Fruit fly (Drosophila melanogaster) whole organism, embryonic: ENCODE data around the gene CG13096.

ENCODE experiments used
- Adf1 ChIP-seq: fragments of 200-800 bp; sonication (Bioruptor generic); IDR thresholded peaks from 2 replicates; pipeline ENCODE4 v1.3.6; 2022; ENCODE audit warnings: missing biosample characterization, missing genetic modification characterization
- Asciz ChIP-seq: fragments of 200-800 bp; sonication (Bioruptor generic); optimal IDR thresholded peaks from 2 replicates; lab custom pipeline; 2017; ENCODE audit warnings: missing biosample characterization, mild to moderate bottlenecking, missing genetic modification characterization, missing genetic modification reagents
- Atf-2 ChIP-seq: fragments of 200-800 bp; sonication (Bioruptor generic); optimal IDR thresholded peaks from 2 replicates; lab custom pipeline; 2016; ENCODE audit warnings: missing biosample characterization, missing genetic modification characterization
- B-H2 ChIP-seq: fragments of 200-800 bp; sonication (Bioruptor generic); optimal IDR thresholded peaks from 2 replicates; lab custom pipeline; 2018; ENCODE audit warnings: missing biosample characterization, mild to moderate bottlenecking, missing genetic modification characterization
- Blimp-1 ChIP-seq: fragments of 200-800 bp; sonication (Bioruptor generic); optimal IDR thresholded peaks from 3 replicates; lab custom pipeline; 2018; ENCODE audit warnings: missing biosample characterization, missing genetic modification characterization, mild to moderate bottlenecking, moderate library complexity, missing genetic modification reagents
- CG10366 ChIP-seq: fragments of 200-800 bp; sonication (Bioruptor generic); IDR thresholded peaks from 2 replicates; pipeline ENCODE4 v1.3.6; 2022; ENCODE audit warnings: missing biosample characterization, missing genetic modification characterization
- CG10959 ChIP-seq: fragments of 200-800 bp; sonication (Bioruptor generic); IDR thresholded peaks from 2 replicates; pipeline ENCODE4 v1.3.6; 2022; ENCODE audit warnings: missing biosample characterization, missing genetic modification characterization
- CG11504 ChIP-seq: fragments of 200-800 bp; sonication (Bioruptor generic); optimal IDR thresholded peaks from 3 replicates; lab custom pipeline; 2019; ENCODE audit warnings: missing biosample characterization, mild to moderate bottlenecking, missing genetic modification characterization, moderate library complexity
- CG13624 ChIP-seq: fragments of 200-800 bp; sonication (Bioruptor generic); optimal IDR thresholded peaks from 2 replicates; lab custom pipeline; 2016; ENCODE audit warnings: missing biosample characterization, missing genetic modification characterization
- CG15696 ChIP-seq: fragments of 200-800 bp; sonication (Bioruptor generic); optimal IDR thresholded peaks from 2 replicates; lab custom pipeline; 2019; ENCODE audit warnings: missing biosample characterization, mild to moderate bottlenecking, missing genetic modification characterization, moderate library complexity
- CG17186 ChIP-seq: fragments of 200-800 bp; sonication (Bioruptor generic); optimal IDR thresholded peaks from 3 replicates; lab custom pipeline; 2017; ENCODE audit warnings: missing biosample characterization, missing genetic modification reagents, missing genetic modification characterization
- CG30431 ChIP-seq: fragments of 200-800 bp; sonication (Bioruptor generic); optimal IDR thresholded peaks from 2 replicates; lab custom pipeline; 2017; ENCODE audit warnings: missing biosample characterization, missing genetic modification characterization
- CG34224 ChIP-seq: fragments of 200-800 bp; sonication (Bioruptor generic); IDR thresholded peaks from 3 replicates; pipeline ENCODE4 v1.3.6; 2022; ENCODE audit warnings: missing biosample characterization, missing genetic modification characterization; ENCODE audit not compliant: partially characterized antibody
- CG4282 ChIP-seq: fragments of 200-800 bp; sonication (Bioruptor generic); optimal IDR thresholded peaks from 2 replicates; lab custom pipeline; 2016; ENCODE audit warnings: missing biosample characterization, missing genetic modification characterization
- CG4360 ChIP-seq: fragments of 200-800 bp; sonication (Bioruptor generic); IDR thresholded peaks from 2 replicates; pipeline ENCODE4 v1.3.6; 2022; ENCODE audit warnings: missing biosample characterization, missing genetic modification characterization
- CG4730 ChIP-seq: fragments of 200-800 bp; sonication (Bioruptor generic); IDR thresholded peaks from 2 replicates; pipeline ENCODE4 v1.3.6; 2022; ENCODE audit warnings: missing biosample characterization, missing genetic modification characterization
- CHES-1-like ChIP-seq: fragments of 200-800 bp; sonication (Bioruptor generic); optimal IDR thresholded peaks from 2 replicates; lab custom pipeline; 2016; ENCODE audit warnings: missing biosample characterization, missing genetic modification characterization
- Dip3 ChIP-seq: fragments of 200-800 bp; sonication (Bioruptor generic); optimal IDR thresholded peaks from 3 replicates; lab custom pipeline; 2016; ENCODE audit warnings: missing biosample characterization, missing genetic modification characterization
- HLHmδ ChIP-seq: fragments of 200-800 bp; sonication (Bioruptor generic); optimal IDR thresholded peaks from 2 replicates; lab custom pipeline; 2018; ENCODE audit warnings: missing biosample characterization, mild to moderate bottlenecking, missing genetic modification characterization, moderate library complexity
- Jarid2 ChIP-seq: fragments of 200-800 bp; sonication (Bioruptor generic); optimal IDR thresholded peaks from 3 replicates; lab custom pipeline; 2017; ENCODE audit warnings: mild to moderate bottlenecking, missing biosample characterization, missing genetic modification reagents, missing genetic modification characterization
- Myb ChIP-seq: fragments of 200-800 bp; sonication (Bioruptor generic); optimal IDR thresholded peaks from 2 replicates; lab custom pipeline; 2016; ENCODE audit warnings: missing biosample characterization, missing genetic modification characterization
- PHDP ChIP-seq: fragments of 200-800 bp; sonication (Bioruptor generic); optimal IDR thresholded peaks from 3 replicates; lab custom pipeline; 2018; ENCODE audit warnings: missing biosample characterization, mild to moderate bottlenecking, missing genetic modification characterization, moderate library complexity
- Pdp1 ChIP-seq, 2 experiments: fragments of 200-800 bp; sonication (Bioruptor generic); optimal IDR thresholded peaks; 3 replicates each; lab custom pipeline; 2016; ENCODE audit warnings: missing biosample characterization in 2 of 2, missing genetic modification characterization in 2 of 2, mild to moderate bottlenecking in 1 of 2, moderate library complexity in 1 of 2
- Sox100B ChIP-seq: fragments of 200-800 bp; sonication (Bioruptor generic); optimal IDR thresholded peaks from 3 replicates; lab custom pipeline; 2018; ENCODE audit warnings: missing biosample characterization, mild to moderate bottlenecking, missing genetic modification characterization
- Xbp1 ChIP-seq: fragments of 200-800 bp; sonication (Bioruptor generic); optimal IDR thresholded peaks from 3 replicates; lab custom pipeline; 2016; ENCODE audit warnings: missing biosample characterization, mild to moderate bottlenecking, missing genetic modification characterization
- Xrp1 ChIP-seq: fragments of 200-800 bp; sonication (Bioruptor generic); IDR thresholded peaks from 2 replicates; pipeline ENCODE4 v1.3.6; 2022; ENCODE audit warnings: missing biosample characterization, missing genetic modification characterization
- abd-A ChIP-seq: fragments of 200-800 bp; sonication (Bioruptor generic); optimal IDR thresholded peaks from 3 replicates; lab custom pipeline; 2019; ENCODE audit warnings: missing biosample characterization, mild to moderate bottlenecking, missing genetic modification characterization, moderate library complexity
- az2 ChIP-seq: fragments of 200-800 bp; sonication (Bioruptor generic); optimal IDR thresholded peaks from 3 replicates; lab custom pipeline; 2016; ENCODE audit warnings: missing biosample characterization, missing genetic modification characterization
- cas ChIP-seq: fragments of 200-800 bp; sonication (Bioruptor generic); IDR thresholded peaks from 2 replicates; pipeline ENCODE4 v1.3.6; 2022; ENCODE audit warnings: missing biosample characterization, missing genetic modification characterization
- cato ChIP-seq: fragments of 200-800 bp; sonication (Bioruptor generic); optimal IDR thresholded peaks from 2 replicates; lab custom pipeline; 2016; ENCODE audit warnings: missing biosample characterization, missing genetic modification characterization, borderline replicate concordance
- crp ChIP-seq, 2 experiments: fragments of 200-800 bp; sonication (Bioruptor generic); optimal IDR thresholded peaks; 2 replicates in 1 of 2; 3 replicates in 1 of 2; lab custom pipeline; 2017; ENCODE audit warnings: missing biosample characterization in 2 of 2, missing genetic modification characterization in 2 of 2, mild to moderate bottlenecking in 1 of 2, moderate library complexity in 1 of 2
- dati ChIP-seq: fragments of 200-800 bp; sonication (Bioruptor generic); IDR thresholded peaks from 2 replicates; pipeline ENCODE4 v1.3.6; 2022; ENCODE audit warnings: missing biosample characterization, missing genetic modification characterization
- dmrt11E ChIP-seq: fragments of 200-800 bp; sonication (Bioruptor generic); optimal IDR thresholded peaks from 3 replicates; lab custom pipeline; 2018; ENCODE audit warnings: missing biosample characterization, mild to moderate bottlenecking, missing genetic modification characterization, moderate library complexity
- emc ChIP-seq: fragments of 200-800 bp; sonication (Bioruptor generic); optimal IDR thresholded peaks from 2 replicates; lab custom pipeline; 2016; ENCODE audit warnings: missing biosample characterization, missing genetic modification characterization
- fd102C ChIP-seq: fragments of 200-800 bp; sonication (Bioruptor generic); optimal IDR thresholded peaks from 2 replicates; lab custom pipeline; 2018; ENCODE audit warnings: missing biosample characterization, mild to moderate bottlenecking, missing genetic modification characterization, moderate library complexity
- ham ChIP-seq: fragments of 200-800 bp; sonication (Bioruptor generic); IDR thresholded peaks from 2 replicates; pipeline ENCODE4 v1.3.6; 2022; ENCODE audit warnings: missing biosample characterization, missing genetic modification characterization
- ken ChIP-seq: fragments of 200-800 bp; sonication (Bioruptor generic); IDR thresholded peaks from 3 replicates; pipeline ENCODE4 v1.3.6; 2022; ENCODE audit warnings: missing biosample characterization, missing genetic modification characterization
- lov ChIP-seq, 2 experiments: fragments of 200-800 bp in 1 of 2; fragments of >200 bp in 1 of 2; sonication (Bioruptor generic) in 1 of 2; IDR thresholded peaks in 1 of 2; optimal IDR thresholded peaks in 1 of 2; 2 replicates in 1 of 2; 3 replicates in 1 of 2; pipeline versions ENCODE4 v1.3.6 to Lab custom; 2017 to 2022; ENCODE audit warnings: missing biosample characterization in 1 of 2, missing genetic modification characterization in 1 of 2
- nom ChIP-seq: fragments of 200-800 bp; sonication (Bioruptor generic); optimal IDR thresholded peaks from 2 replicates; lab custom pipeline; 2017; ENCODE audit warnings: missing biosample characterization, missing genetic modification characterization, mild to moderate bottlenecking, moderate library complexity, missing genetic modification reagents
- oc ChIP-seq: fragments of 200-800 bp; sonication (Bioruptor generic); optimal IDR thresholded peaks from 2 replicates; lab custom pipeline; 2018; ENCODE audit warnings: missing biosample characterization, mild to moderate bottlenecking, missing genetic modification characterization, moderate library complexity
- pros ChIP-seq: fragments of 200-800 bp; sonication (Bioruptor generic); optimal IDR thresholded peaks from 3 replicates; lab custom pipeline; 2019; ENCODE audit warnings: missing biosample characterization, mild to moderate bottlenecking, missing genetic modification characterization, moderate library complexity
- psq ChIP-seq: fragments of 200-800 bp; sonication (Bioruptor generic); optimal IDR thresholded peaks from 2 replicates; lab custom pipeline; 2017; ENCODE audit warnings: missing biosample characterization, missing genetic modification characterization
- ranshi ChIP-seq: fragments of 200-800 bp; sonication (Bioruptor generic); IDR thresholded peaks from 2 replicates; pipeline ENCODE4 v1.3.6; 2022; ENCODE audit warnings: missing biosample characterization, missing genetic modification characterization
- sc ChIP-seq, 3 experiments: fragments of >200 bp in 2 of 3; fragments of 200-800 bp in 1 of 3; sonication (Bioruptor generic) in 1 of 3; optimal IDR thresholded peaks; 2 replicates in 2 of 3; 3 replicates in 1 of 3; lab custom pipeline; 2017; ENCODE audit warnings: mild to moderate bottlenecking in 1 of 3, missing biosample characterization in 1 of 3, missing genetic modification characterization in 1 of 3, missing genetic modification reagents in 1 of 3
- tap ChIP-seq: fragments of 200-800 bp; optimal IDR thresholded peaks from 3 replicates; lab custom pipeline; 2019; ENCODE audit warnings: missing biosample characterization, mild to moderate bottlenecking, missing genetic modification characterization, moderate library complexity
- toy ChIP-seq: fragments of 200-800 bp; sonication (Bioruptor generic); IDR thresholded peaks from 2 replicates; pipeline ENCODE4 v1.3.6; 2022; ENCODE audit warnings: missing biosample characterization, missing genetic modification characterization
- tx ChIP-seq: fragments of 200-800 bp; sonication (Bioruptor generic); optimal IDR thresholded peaks from 2 replicates; lab custom pipeline; 2016; ENCODE audit warnings: missing biosample characterization, missing genetic modification characterization
- unc-4 ChIP-seq: fragments of 200-800 bp; sonication (Bioruptor generic); IDR thresholded peaks from 2 replicates; pipeline ENCODE4 v1.3.6; 2022; ENCODE audit warnings: missing biosample characterization, missing genetic modification characterization; ENCODE audit not compliant: partially characterized antibody
- zen2 ChIP-seq: fragments of 200-800 bp; sonication (Bioruptor generic); IDR thresholded peaks from 3 replicates; pipeline ENCODE4 v1.3.6; 2022; ENCODE audit warnings: missing biosample characterization, missing genetic modification characterization; ENCODE audit not compliant: partially characterized antibody

The CG13096 gene

dm6 chr2L:8543102-8543501 is 31.4 kb upstream of the CG13096 start (continued):
- no peak for TF ChIP-seq CG15696 (tag; lab: Kevin White, UChicago)
- no peak for TF ChIP-seq CG13624
- 0 out of 3 replicates have a peak, but pooled peaks have one; percentile 16 for TF ChIP-seq ken (GFP tag; lab: Robert Waterston, UW)
- TF ChIP-seq CG30431 (GFP tag; lab: Kevin White, UChicago), result no peak
- TF ChIP-seq B-H2, result no peak
- TF ChIP-seq CG11504 (tag; lab: Kevin White, UChicago), result no peak
- TF ChIP-seq Xrp1 (GFP tag; lab: Robert Waterston, UW), result no peak
- TF ChIP-seq pros (GFP tag; lab: Kevin White, UChicago), result no peak
- peak; percentile 87 for TF ChIP-seq Jarid2 (GFP tag; lab: Kevin White, UChicago)
- TF ChIP-seq Dip3 (GFP tag; lab: Kevin White, UChicago), result no peak
- TF ChIP-seq unc-4 (GFP tag; lab: Robert Waterston, UW), result 0 out of 2 replicates have a peak, but pooled peaks have one; percentile 21
- TF ChIP-seq tap, result no peak
- TF ChIP-seq Blimp-1 (GFP tag; lab: Kevin White, UChicago), result no peak
- no peak for TF ChIP-seq CG4282 (GFP tag; lab: Kevin White, UChicago)
- no peak for TF ChIP-seq abd-A (tag; lab: Kevin White, UChicago)
- TF ChIP-seq toy (GFP tag; lab: Robert Waterston, UW), result no peak
- TF ChIP-seq dati (GFP tag; lab: Robert Waterston, UW), result no peak
- TF ChIP-seq nom, result peak; percentile 28
- no peak for TF ChIP-seq oc (tag; lab: Kevin White, UChicago)
- no peak for TF ChIP-seq sc (optimal IDR thresholded peaks at IDR 0.05; lab: Kevin White, UChicago)
- no peak for TF ChIP-seq sc (GFP tag; optimal IDR thresholded peaks at IDR 0.05; lab: Kevin White, UChicago)
- TF ChIP-seq CG34224 (GFP tag; lab: Robert Waterston, UW), result peak; percentile 34; the same call in 2 of the 3 replicates
- no peak for TF ChIP-seq cas
- peak; percentile 15 for TF ChIP-seq PHDP (tag; lab: Kevin White, UChicago)
- no peak for TF ChIP-seq ham (GFP tag; lab: Robert Waterston, UW)
- peak in 1 of 2 experiments; percentile 21 for TF ChIP-seq crp (GFP tag; optimal IDR thresholded peaks at IDR 0.05; lab: Kevin White, UChicago)
- no peak for TF ChIP-seq ranshi (GFP tag; lab: Robert Waterston, UW)
- TF ChIP-seq az2 (GFP tag; lab: Kevin White, UChicago), result no peak
- peak; percentile 92 for TF ChIP-seq HLHmδ (GFP tag; lab: Kevin White, UChicago)
- TF ChIP-seq CHES-1-like, result no peak
- no peak for TF ChIP-seq CG4360 (GFP tag; lab: Robert Waterston, UW)
- peak; percentile 7 for TF ChIP-seq CG17186
- no peak for TF ChIP-seq dmrt11E (tag; lab: Kevin White, UChicago)
- TF ChIP-seq Pdp1 (GFP tag; optimal IDR thresholded peaks at IDR 0.05; lab: Kevin White, UChicago), result peak in 1 of 2 experiments; percentile 30
- TF ChIP-seq Adf1 (GFP tag; lab: Robert Waterston, UW), result peak; percentile 66
- no peak for TF ChIP-seq fd102C (GFP tag; lab: Kevin White, UChicago)
- TF ChIP-seq emc (GFP tag; lab: Kevin White, UChicago), result no peak
- TF ChIP-seq CG4730 (GFP tag; lab: Robert Waterston, UW), result no peak
- TF ChIP-seq CG10366 (GFP tag; lab: Robert Waterston, UW), result no peak
- no peak for TF ChIP-seq Sox100B
- TF ChIP-seq Atf-2, result no peak
- no peak for TF ChIP-seq zen2
- TF ChIP-seq cato, result no peak
- TF ChIP-seq Xbp1 (GFP tag; lab: Kevin White, UChicago), result no peak
- no peak for TF ChIP-seq tx
- peak; percentile 31 for TF ChIP-seq Asciz (GFP tag; lab: Kevin White, UChicago)
- TF ChIP-seq CG10959, result no peak
- TF ChIP-seq psq (GFP tag; lab: Kevin White, UChicago), result peak; percentile 62
- no peak for TF ChIP-seq lov (optimal IDR thresholded peaks at IDR 0.05; lab: Kevin White, UChicago)
- TF ChIP-seq lov (GFP tag; IDR thresholded peaks at IDR 0.05; lab: Robert Waterston, UW), result peak; percentile 25; the same call in 1 of the 3 replicates
- TF ChIP-seq Myb, result peak; percentile 1
